Worm (Caenorhabditis elegans) whole organism, dauer: ENCODE measurements around the gene F32A5.8.

Experiments
- unc-62 ChIP-seq: sonication (generic microtip); optimal IDR thresholded peaks from 2 replicates; lab custom pipeline; 2017; ENCODE audit warnings: missing biosample characterization, missing genetic modification reagents, missing genetic modification characterization

F32A5.8 gene

ce11 chrII:7255614-7256162, at the start of gene F32A5.8:
Gene F32A5.8 (plus strand): TSS chrII:7256112.
- no peak for TF ChIP-seq unc-62 (GFP tag; lab: Kevin White, UChicago)

ce11 chrII:7207649-7208048, 48.3 kb upstream of the F32A5.8 start:
- no peak for TF ChIP-seq unc-62 (GFP tag; lab: Kevin White, UChicago)

- TF ChIP-seq unc-62 (GFP tag; lab: Kevin White, UChicago) = no peak
Measured at ce11 chrII:7208184-7208583, 47.7 kb upstream of the F32A5.8 start, which contains the start of gene dhs-7. Gene dhs-7 (minus strand): TSS chrII:7208460.

ce11 chrII:7210187-7210586, 45.7 kb upstream of the F32A5.8 start, which contains the start of gene E04F6.15:
Gene E04F6.15 (minus strand): TSS chrII:7210287.
- no peak for TF ChIP-seq unc-62 (GFP tag; lab: Kevin White, UChicago)

ce11 chrII:7211280-7211679, 44.6 kb upstream of the F32A5.8 start, which contains the start of gene E04F6.8:
Gene E04F6.8 (minus strand): TSS chrII:7211380.
- TF ChIP-seq unc-62 (GFP tag; lab: Kevin White, UChicago) = no peak

- no peak for TF ChIP-seq unc-62 (GFP tag; lab: Kevin White, UChicago)
Measured at ce11 chrII:7212059-7212458, 43.9 kb upstream of the F32A5.8 start, which contains the start of gene E04F6.9. Gene E04F6.9 (minus strand): TSS chrII:7212159.

ce11 chrII:7217047-7217446, 38.9 kb upstream of the F32A5.8 start, which contains the start of gene E04F6.10:
Gene E04F6.10 (minus strand): TSS chrII:7217147.
- no peak for TF ChIP-seq unc-62 (GFP tag; lab: Kevin White, UChicago)

- no peak for TF ChIP-seq unc-62 (GFP tag; lab: Kevin White, UChicago)
Measured at ce11 chrII:7224074-7224473, 31.8 kb upstream of the F32A5.8 start.

ce11 chrII:7225864-7226522, 29.9 kb upstream of the F32A5.8 start, which contains the start of gene clh-3:
Gene clh-3 (minus strand): TSS chrII:7225914.
- TF ChIP-seq unc-62 (GFP tag; lab: Kevin White, UChicago) = no peak

ce11 chrII:7228646-7229200, 27.2 kb upstream of the F32A5.8 start, which contains the start of gene F32A5.4:
Gene F32A5.4 (plus strand): TSS chrII:7229150.
- no peak for TF ChIP-seq unc-62 (GFP tag; lab: Kevin White, UChicago)

ce11 chrII:7230684-7231083, 25.2 kb upstream of the F32A5.8 start:
- no peak for TF ChIP-seq unc-62 (GFP tag; lab: Kevin White, UChicago)

- TF ChIP-seq unc-62 (GFP tag; lab: Kevin White, UChicago) = no peak
Measured at ce11 chrII:7231951-7232350, 24.0 kb upstream of the F32A5.8 start.

ce11 chrII:7232517-7232916, 23.4 kb upstream of the F32A5.8 start, which contains the start of gene ctsa-3.1:
Gene ctsa-3.1 (plus strand): TSS chrII:7232853.
- TF ChIP-seq unc-62 (GFP tag; lab: Kevin White, UChicago) = no peak

- TF ChIP-seq unc-62 (GFP tag; lab: Kevin White, UChicago) = no peak
Measured at ce11 chrII:7233274-7233673, 22.6 kb upstream of the F32A5.8 start.

- TF ChIP-seq unc-62 (GFP tag; lab: Kevin White, UChicago) = no peak
Measured at ce11 chrII:7236937-7237336, 19.0 kb upstream of the F32A5.8 start.

- no peak for TF ChIP-seq unc-62 (GFP tag; lab: Kevin White, UChicago)
Measured at ce11 chrII:7238248-7238647, 17.7 kb upstream of the F32A5.8 start, which contains the start of gene aqp-1. Gene aqp-1 (minus strand): TSS chrII:7238349.
